Worm (Caenorhabditis elegans): ENCODE results near the gene srh-166.

DNA sequence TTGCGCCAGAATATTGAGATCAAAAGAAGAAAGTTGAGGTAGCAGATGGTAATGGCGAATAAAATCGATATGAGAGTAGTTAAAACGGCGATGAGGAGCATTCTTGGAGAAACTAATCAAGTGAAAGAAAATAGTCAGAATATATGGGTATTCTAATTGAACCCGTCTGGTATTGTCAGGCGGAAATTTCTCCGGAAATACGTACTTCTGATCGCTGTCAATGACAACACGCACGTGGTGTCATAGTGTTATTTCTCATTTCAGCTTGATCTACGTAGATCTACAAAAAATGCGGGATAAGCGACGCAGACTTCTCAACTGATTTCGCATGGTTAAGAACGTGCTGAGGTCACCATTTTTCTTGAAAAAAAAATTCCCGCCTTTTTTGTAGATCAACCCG is 33.3 kb downstream of the srh-166 start, which contains the start of gene srbc-79:
- TF ChIP-seq drap-1 (GFP tag; optimal IDR thresholded peaks at IDR 0.05) (no peak), tbx-8 (GFP tag; optimal IDR thresholded peaks at IDR 0.05) (no peak), nhr-28 (tag; optimal IDR thresholded peaks at IDR 0.05) (no peak), nhr-76 (tag; optimal IDR thresholded peaks at IDR 0.05) (no peak), flh-1 (GFP tag; optimal IDR thresholded peaks at IDR 0.05) (no peak)

Measured in whole organism, mixed stage, embryonic.